Fruit fly (Drosophila melanogaster) whole organism, pupa: ENCODE measurements around the gene CG32100.

Source experiments
- CG9948 ChIP-seq: fragments of 200-800 bp; sonication (Bioruptor generic); optimal IDR thresholded peaks from 2 replicates; lab custom pipeline; 2018; ENCODE audit warnings: missing biosample characterization, mild to moderate bottlenecking, missing genetic modification characterization, moderate library complexity
- EcR ChIP-seq: fragments of 200-800 bp; sonication (Bioruptor generic); optimal IDR thresholded peaks from 3 replicates; lab custom pipeline; 2019; ENCODE audit warnings: missing biosample characterization, missing genetic modification characterization, mild to moderate bottlenecking, moderate library complexity, missing genetic modification reagents
- Pif1B ChIP-seq: fragments of 200-800 bp; sonication (Bioruptor generic); optimal IDR thresholded peaks from 3 replicates; lab custom pipeline; 2016; ENCODE audit warnings: missing biosample characterization, missing genetic modification characterization

- TF ChIP-seq EcR (GFP tag; lab: Kevin White, UChicago) (no peak), Pif1B (GFP tag; lab: Kevin White, UChicago) (no peak), CG9948 (tag; lab: Kevin White, UChicago) (no peak)
Measured at dm6 chr3L:12313280-12313679, 46.0 kb downstream of the CG32100 start.
